Fruit fly (Drosophila melanogaster): ENCODE data around the gene TwdlY.

DNA sequence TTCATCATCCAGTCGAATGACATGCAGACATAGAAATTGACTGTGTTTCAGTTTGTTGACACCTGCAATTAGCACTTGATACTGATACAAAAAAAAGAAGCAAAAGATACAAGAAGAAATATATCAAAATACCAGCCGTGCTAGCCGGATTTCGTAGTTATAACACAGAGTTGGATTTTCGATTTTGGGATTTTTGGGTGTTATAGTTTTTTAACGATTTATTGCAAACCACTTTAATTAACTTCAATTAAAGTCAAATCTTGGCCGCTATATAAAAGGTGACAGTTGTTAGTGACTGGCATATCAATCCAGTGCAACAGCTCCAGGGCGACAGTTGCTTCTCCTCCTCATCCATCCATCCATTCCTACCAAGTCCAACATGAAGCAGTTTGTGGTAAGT lies 4.0 kb upstream of the TwdlY start, which contains the start of gene TwdlX:
- TF ChIP-seq CG8478 (optimal IDR thresholded peaks at IDR 0.05) = no peak
- no peak for TF ChIP-seq psq (optimal IDR thresholded peaks at IDR 0.05)
- no peak for TF ChIP-seq Dll (optimal IDR thresholded peaks at IDR 0.05)
